Worm (Caenorhabditis elegans) whole organism, L4 larva: ENCODE data around the gene rab-6.2.
"Not testable (repeated sequence)": the region's sequence is repeated elsewhere in the genome, so short reads cannot be mapped to it uniquely, and the experiment has no call there.

Experiments used
- F44E2.7 ChIP-seq: fragments of 200-800 bp; sonication (Bioruptor generic); IDR thresholded peaks from 2 replicates; pipeline ENCODE4 v2.1.2; 2022; ENCODE audit warnings: missing genetic modification characterization, missing compliant biosample characterization
- Y105C5A.15 ChIP-seq: fragments of 200-800 bp; sonication (Bioruptor generic); IDR thresholded peaks from 2 replicates; pipeline ENCODE4 v1.3.6; 2022; ENCODE audit warnings: missing genetic modification characterization, missing compliant biosample characterization
- Y5F2A.4 ChIP-seq: fragments of 200-800 bp; sonication (Bioruptor generic); optimal IDR thresholded peaks from 2 replicates; lab custom pipeline; 2018; ENCODE audit warnings: mild to moderate bottlenecking, missing genetic modification characterization, missing compliant biosample characterization
- Y75B8A.6 ChIP-seq: fragments of 200-800 bp; sonication (Bioruptor generic); IDR thresholded peaks from 2 replicates; pipeline ENCODE4 v1.3.6; 2022; ENCODE audit warnings: missing genetic modification reagents, missing genetic modification characterization, missing compliant biosample characterization
- aha-1 ChIP-seq: fragments of 150-350 bp; peaks from one replicate; lab custom pipeline; 2014; ENCODE audit warnings: missing biosample characterization, missing genetic modification characterization
- ama-1 ChIP-seq: fragments of 150-350 bp; optimal IDR thresholded peaks from 2 replicates; lab custom pipeline; 2014; ENCODE audit warnings: inconsistent platforms, mixed read lengths
- arid-1 ChIP-seq: fragments of 200-800 bp; sonication (Bioruptor generic); conservative IDR thresholded peaks from 2 replicates; pipeline ENCODE4 v1.3.6; 2022; ENCODE audit warnings: missing genetic modification reagents, missing genetic modification characterization, missing compliant biosample characterization
- attf-4 ChIP-seq: sonication (generic microtip); optimal IDR thresholded peaks from 3 replicates; lab custom pipeline; 2017; ENCODE audit warnings: missing biosample characterization, missing genetic modification characterization
- ceh-32 ChIP-seq: sonication (generic microtip); optimal IDR thresholded peaks from 2 replicates; lab custom pipeline; 2016; ENCODE audit warnings: mild to moderate bottlenecking, missing genetic modification characterization, missing compliant biosample characterization; ENCODE audit not compliant: poor library complexity
- ceh-62 ChIP-seq: sonication (generic microtip); optimal IDR thresholded peaks from 2 replicates; lab custom pipeline; 2017; ENCODE audit warnings: missing biosample characterization, missing genetic modification characterization
- cey-2 ChIP-seq: sonication (generic microtip); optimal IDR thresholded peaks from 3 replicates; lab custom pipeline; 2017; ENCODE audit warnings: missing genetic modification characterization, mild to moderate bottlenecking, missing compliant biosample characterization, antibody characterized with exemption, borderline replicate concordance; ENCODE audit not compliant: insufficient read depth
- daf-16 ChIP-seq, 3 experiments: sonication (generic microtip); optimal IDR thresholded peaks; 2 replicates each; lab custom pipeline; 2016 to 2017; ENCODE audit warnings: missing genetic modification characterization in 3 of 3, missing genetic modification reagents in 3 of 3, mild to moderate bottlenecking in 2 of 3, missing compliant biosample characterization in 2 of 3, missing biosample characterization in 1 of 3, moderate library complexity in 1 of 3
- dmd-6 ChIP-seq: fragments of 200-800 bp; sonication (Bioruptor generic); IDR thresholded peaks from 2 replicates; pipeline ENCODE4 v1.3.6; 2022; ENCODE audit warnings: missing genetic modification reagents, missing genetic modification characterization, missing compliant biosample characterization
- dmd-8 ChIP-seq: fragments of 200-800 bp; sonication (Bioruptor generic); IDR thresholded peaks from 2 replicates; pipeline ENCODE4 v1.3.6; 2022; ENCODE audit warnings: missing genetic modification characterization, missing compliant biosample characterization
- dve-1 ChIP-seq: sonication (generic microtip); optimal IDR thresholded peaks from 2 replicates; lab custom pipeline; 2017; ENCODE audit warnings: antibody characterized with exemption, mild to moderate bottlenecking, missing genetic modification characterization, missing compliant biosample characterization; ENCODE audit not compliant: insufficient read depth
- fos-1 ChIP-seq: fragments of 150-350 bp; optimal IDR thresholded peaks from 2 replicates; lab custom pipeline; 2014; ENCODE audit warnings: missing biosample characterization, missing genetic modification characterization
- hif-1 ChIP-seq, 2 experiments: sonication (generic microtip); optimal IDR thresholded peaks; 2 replicates each; lab custom pipeline; 2016 to 2017; ENCODE audit warnings: missing compliant biosample characterization in 2 of 2, missing genetic modification characterization in 2 of 2, missing genetic modification reagents in 2 of 2, missing genotype in 2 of 2, mild to moderate bottlenecking in 1 of 2
- hlh-11 ChIP-seq: fragments of 200-800 bp; sonication (Bioruptor generic); optimal IDR thresholded peaks from 2 replicates; lab custom pipeline; 2018; ENCODE audit warnings: mild to moderate bottlenecking, missing genetic modification characterization, missing compliant biosample characterization
- hlh-30 ChIP-seq: sonication (generic microtip); optimal IDR thresholded peaks from 2 replicates; lab custom pipeline; 2017; ENCODE audit warnings: antibody characterized with exemption, mild to moderate bottlenecking, missing genetic modification characterization, missing compliant biosample characterization; ENCODE audit not compliant: insufficient read depth
- hmg-1.1 ChIP-seq: fragments of 200-800 bp; sonication (Bioruptor generic); IDR thresholded peaks from 2 replicates; pipeline ENCODE4 v1.3.6; 2022; ENCODE audit warnings: missing genetic modification reagents, missing genetic modification characterization, missing compliant biosample characterization
- lin-29 ChIP-seq: fragments of 200-800 bp; sonication (Bioruptor generic); IDR thresholded peaks from 2 replicates; pipeline ENCODE4 v1.3.6; 2022; ENCODE audit warnings: missing genetic modification reagents, missing genetic modification characterization, missing compliant biosample characterization
- lir-3 ChIP-seq: sonication (generic microtip); optimal IDR thresholded peaks from 2 replicates; lab custom pipeline; 2016; ENCODE audit warnings: mild to moderate bottlenecking, missing genetic modification characterization, missing compliant biosample characterization
- mxl-2 ChIP-seq: fragments of 200-800 bp; sonication (Bioruptor generic); conservative IDR thresholded peaks from 2 replicates; pipeline ENCODE4 v1.3.6; 2022; ENCODE audit warnings: missing genetic modification reagents, missing genetic modification characterization, missing compliant biosample characterization
- nhr-102 ChIP-seq: sonication (generic microtip); optimal IDR thresholded peaks from 2 replicates; lab custom pipeline; 2016; ENCODE audit warnings: mild to moderate bottlenecking, missing genetic modification characterization, moderate library complexity, missing compliant biosample characterization
- nhr-28 ChIP-seq: fragments of 150-350 bp; optimal IDR thresholded peaks from 2 replicates; lab custom pipeline; 2014; ENCODE audit warnings: missing biosample characterization, missing genetic modification characterization
- nhr-48 ChIP-seq: sonication (generic microtip); optimal IDR thresholded peaks from 2 replicates; lab custom pipeline; 2016; ENCODE audit warnings: mild to moderate bottlenecking, missing genetic modification characterization, missing compliant biosample characterization
- nhr-6 ChIP-seq: fragments of 150-350 bp; optimal IDR thresholded peaks from 2 replicates; lab custom pipeline; 2014; ENCODE audit warnings: missing biosample characterization, missing genetic modification characterization
- nhr-76 ChIP-seq: fragments of 150-350 bp; optimal IDR thresholded peaks from 2 replicates; lab custom pipeline; 2014; ENCODE audit warnings: missing biosample characterization, missing genetic modification characterization
- pha-4 ChIP-seq, 2 experiments: fragments of 150-350 bp in 1 of 2; fragments of 200-800 bp in 1 of 2; sonication (Bioruptor generic) in 1 of 2; IDR thresholded peaks in 1 of 2; optimal IDR thresholded peaks in 1 of 2; 2 replicates each; pipeline versions ENCODE4 v1.3.6 to Lab custom; 2014 to 2022; ENCODE audit warnings: missing genetic modification characterization in 2 of 2, missing genetic modification reagents in 2 of 2, missing biosample characterization in 1 of 2, missing compliant biosample characterization in 1 of 2
- php-3 ChIP-seq: fragments of 200-800 bp; sonication (Bioruptor generic); IDR thresholded peaks from 2 replicates; pipeline ENCODE4 v1.3.6; 2022; ENCODE audit warnings: missing genetic modification reagents, missing genetic modification characterization, missing compliant biosample characterization
- saeg-2 ChIP-seq: fragments of 200-800 bp; sonication (Bioruptor generic); IDR thresholded peaks from 2 replicates; pipeline ENCODE4 v1.3.6; 2022; ENCODE audit warnings: missing genetic modification reagents, missing genetic modification characterization, missing compliant biosample characterization
- tra-1 ChIP-seq: fragments of 200-800 bp; sonication (Bioruptor generic); IDR thresholded peaks from 2 replicates; pipeline ENCODE4 v1.3.6; 2022; ENCODE audit warnings: missing genetic modification reagents, missing genetic modification characterization, missing compliant biosample characterization
- unc-62 ChIP-seq, 3 experiments: fragments of 150-350 bp in 1 of 3; sonication (generic microtip); optimal IDR thresholded peaks in 2 of 3; peaks in 1 of 3; 1 replicate in 1 of 3; 2 replicates in 2 of 3; lab custom pipeline; 2014 to 2017; ENCODE audit warnings: missing biosample characterization in 3 of 3, missing genetic modification characterization in 3 of 3, missing genetic modification reagents in 3 of 3, missing genotype in 1 of 3
- zfp-3 ChIP-seq: fragments of 200-800 bp; sonication (Bioruptor generic); conservative IDR thresholded peaks from 2 replicates; pipeline ENCODE4 v1.3.6; 2022; ENCODE audit warnings: missing genetic modification reagents, missing genetic modification characterization, missing compliant biosample characterization

The rab-6.2 gene

ce11 chrX:17235749-17236561, 13.7 kb downstream of the rab-6.2 start, which contains the start of gene dhs-30 (continued):
- TF ChIP-seq arid-1, result no peak
- peak; percentile 52 for TF ChIP-seq nhr-28 (tag; lab: Kevin White, UChicago)
- TF ChIP-seq hif-1 (tag; optimal IDR thresholded peaks at IDR 0.05; lab: Kevin White, UChicago), result peak in 1 of 2 experiments; percentile 3
- TF ChIP-seq pha-4 (GFP tag; IDR thresholded peaks at IDR 0.05; lab: Robert Waterston, UW), result no peak
- TF ChIP-seq pha-4 (tag; optimal IDR thresholded peaks at IDR 0.05; lab: Kevin White, UChicago), result no peak
- TF ChIP-seq hlh-30 (tag; lab: Kevin White, UChicago), result peak; percentile 43
- TF ChIP-seq dve-1 (tag; lab: Kevin White, UChicago), result peak; percentile 28
- TF ChIP-seq ama-1 (lab: Kevin White, UChicago), result no peak
- TF ChIP-seq saeg-2 (GFP tag; lab: Robert Waterston, UW), result no peak
- TF ChIP-seq, all 104 proteins: peak for 13

ce11 chrX:17237439-17237838, 15.2 kb downstream of the rab-6.2 start, which contains the start of gene T25G12.11:
TSS of gene T25G12.11 (minus strand) at chrX:17237539.
- TF ChIP-seq fos-1 (tag; lab: Kevin White, UChicago) (no peak), aha-1 (tag; lab: Kevin White, UChicago) (peak; percentile 3)

ce11 chrX:17243053-17243452, 20.8 kb downstream of the rab-6.2 start, which contains the start of gene T25G12.13:
TSS of gene T25G12.13 (plus strand) at chrX:17243353.
- TF ChIP-seq unc-62 (GFP tag; optimal IDR thresholded peaks at IDR 0.05 in 1 of 2; lab: Kevin White, UChicago) (no peak), unc-62 (tag; optimal IDR thresholded peaks at IDR 0.05; lab: Kevin White, UChicago) (no peak), nhr-6 (tag; lab: Kevin White, UChicago) (no peak), cey-2 (tag; lab: Kevin White, UChicago) (no peak), nhr-28 (tag; lab: Kevin White, UChicago) (peak; percentile 39)
- TF ChIP-seq, all 104 proteins: peak for 1

- TF ChIP-seq daf-16 (GFP tag; optimal IDR thresholded peaks at IDR 0.05; lab: Kevin White, UChicago), result no peak
- peak; percentile 27 for TF ChIP-seq daf-16 (tag; optimal IDR thresholded peaks at IDR 0.05; lab: Kevin White, UChicago)
- no peak for TF ChIP-seq Y5F2A.4 (GFP tag; lab: Kevin White, UChicago)
- TF ChIP-seq aha-1 (tag; lab: Kevin White, UChicago), result peak; percentile 95
- TF ChIP-seq attf-4 (tag; lab: Kevin White, UChicago), result no peak
- no peak for TF ChIP-seq nhr-6 (tag; lab: Kevin White, UChicago)
Measured at ce11 chrX:17247260-17247659, 25.0 kb downstream of the rab-6.2 start.

ce11 chrX:17255750-17256149, 33.5 kb downstream of the rab-6.2 start:
- peak; percentile 41 for TF ChIP-seq hlh-11 (tag; lab: Kevin White, UChicago)
- 0 out of 2 replicates have a peak, but pooled peaks have one; percentile 66 for TF ChIP-seq tra-1
- peak in 1 of 2 experiments; percentile 19 for TF ChIP-seq daf-16 (GFP tag; optimal IDR thresholded peaks at IDR 0.05; lab: Kevin White, UChicago)
- TF ChIP-seq daf-16 (tag; optimal IDR thresholded peaks at IDR 0.05; lab: Kevin White, UChicago), result peak; percentile 40
- peak; percentile 74 for TF ChIP-seq dmd-6
- peak; percentile 57 for TF ChIP-seq pha-4 (GFP tag; IDR thresholded peaks at IDR 0.05; lab: Robert Waterston, UW)
- not testable (repeated sequence) for TF ChIP-seq pha-4 (tag; optimal IDR thresholded peaks at IDR 0.05; lab: Kevin White, UChicago)
- TF ChIP-seq nhr-48, result peak; percentile 56
- peak; percentile 86 for TF ChIP-seq dve-1 (tag; lab: Kevin White, UChicago)
- peak; percentile 60 for TF ChIP-seq nhr-102 (tag; lab: Kevin White, UChicago)

- TF ChIP-seq hmg-1.1 (GFP tag; lab: Robert Waterston, UW) (no peak), ceh-62 (tag; lab: Kevin White, UChicago) (no peak), zfp-3 (GFP tag; lab: Robert Waterston, UW) (no peak), nhr-28 (tag; lab: Kevin White, UChicago) (peak; percentile 83), mxl-2 (GFP tag; lab: Robert Waterston, UW) (no peak), dmd-8 (no peak), dmd-6 (no peak), Y105C5A.15 (GFP tag; lab: Robert Waterston, UW) (no peak), daf-16 (GFP tag; optimal IDR thresholded peaks at IDR 0.05; lab: Kevin White, UChicago) (peak in 1 of 2 experiments; percentile 15), daf-16 (tag; optimal IDR thresholded peaks at IDR 0.05; lab: Kevin White, UChicago) (peak; percentile 86), Y75B8A.6 (no peak), nhr-48 (peak; percentile 46), nhr-102 (tag; lab: Kevin White, UChicago) (no peak), lin-29 (no peak), php-3 (GFP tag; lab: Robert Waterston, UW) (no peak), ceh-32 (tag; lab: Kevin White, UChicago) (no peak), F44E2.7 (GFP tag; lab: Robert Waterston, UW) (no peak), arid-1 (no peak), nhr-76 (tag; lab: Kevin White, UChicago) (no peak), lir-3 (tag; lab: Kevin White, UChicago) (no peak)
Measured at ce11 chrX:17256769-17257168, 34.5 kb downstream of the rab-6.2 start, which contains the start of gene Y40C7B.4. TSS of gene Y40C7B.4 (minus strand) at chrX:17256787.
